Worm (Caenorhabditis elegans): ENCODE data around the gene gst-12.
A peak's percentile ranks its signal among the peaks of the same experiment; 100 is the strongest.
"Not testable (repeated sequence)": the region's sequence is repeated elsewhere in the genome, so short reads cannot be mapped to it uniquely, and the experiment has no call there.

gst-12 gene

DNA sequence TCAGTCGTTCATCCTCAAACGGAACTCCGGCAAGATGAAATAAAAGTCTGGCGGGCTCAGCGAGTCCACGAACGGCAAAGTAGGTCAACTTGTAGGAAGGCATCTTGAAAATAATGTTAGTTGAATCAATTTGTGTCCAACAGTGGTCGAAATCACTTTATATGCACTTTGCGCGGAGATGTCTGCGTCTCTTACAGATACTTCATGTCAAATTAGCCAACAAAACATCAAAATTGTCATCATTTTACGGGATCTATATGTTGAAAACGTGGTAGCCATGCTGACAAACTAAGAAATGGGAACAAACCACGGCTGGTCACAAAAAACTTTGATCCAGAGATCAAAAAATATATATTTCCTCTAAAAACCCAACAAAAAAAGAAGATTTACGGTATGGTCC lies at the start of gene gst-12:
TSS of gene gst-12 (minus strand) at position 254 of the 400 bp plus-strand sequence.
- TF ChIP-seq T07F8.4 (tag; optimal IDR thresholded peaks at IDR 0.05) (no peak), nfya-2 (GFP tag; IDR thresholded peaks at IDR 0.05) (no peak), atf-7 (tag; optimal IDR thresholded peaks at IDR 0.05) (no peak)

DNA sequence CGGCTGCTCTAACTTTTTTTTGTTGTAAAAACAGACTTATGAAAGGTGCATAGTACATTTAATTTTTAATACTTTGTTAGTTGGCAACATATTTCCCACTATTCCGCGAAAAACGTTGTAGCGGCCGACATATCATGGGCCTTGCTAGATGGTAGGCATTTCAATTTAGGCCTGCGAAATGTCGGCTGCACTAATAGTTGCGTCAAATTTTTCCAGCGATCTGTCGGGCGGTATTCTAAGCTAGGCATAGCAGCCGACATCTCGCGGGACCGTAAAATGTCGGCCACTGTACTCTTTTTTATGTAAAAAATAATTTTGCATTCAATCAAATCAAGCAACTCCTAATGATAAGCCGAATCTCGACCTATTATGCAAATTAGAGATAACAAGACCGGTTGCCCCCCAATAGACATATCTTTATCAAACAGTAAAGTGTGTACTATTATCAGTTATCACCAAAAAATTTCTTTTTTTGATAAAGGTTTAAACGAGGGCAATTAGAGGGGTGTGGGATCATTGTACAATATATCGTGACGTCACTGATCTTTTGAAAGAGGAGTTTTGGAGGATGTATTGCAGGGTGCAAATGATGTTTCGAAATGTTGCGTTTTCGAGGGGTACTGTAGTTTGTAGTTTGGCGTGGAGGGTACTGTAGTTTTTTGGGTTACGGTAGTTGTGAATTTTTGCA lies 47.3 kb upstream of the gst-12 start:
- TF ChIP-seq nhr-80 (tag; optimal IDR thresholded peaks at IDR 0.05) (peak; percentile 59), cebp-1 (GFP tag; IDR thresholded peaks at IDR 0.05) (no peak), cebp-1 (tag; optimal IDR thresholded peaks at IDR 0.05) (peak; percentile 21), fkh-3 (tag; optimal IDR thresholded peaks at IDR 0.05) (no peak), ztf-18 (tag; optimal IDR thresholded peaks at IDR 0.05) (no peak), F57C9.4 (tag; optimal IDR thresholded peaks at IDR 0.05) (no peak), hrde-1 (tag; optimal IDR thresholded peaks at IDR 0.05; ENCODE audit: borderline replicate concordance) (no peak), snpc-4 (GFP tag; optimal IDR thresholded peaks at IDR 0.05) (no peak), snpc-4 (tag; optimal IDR thresholded peaks at IDR 0.05) (peak; percentile 35 to 75 (median 62))

DNA sequence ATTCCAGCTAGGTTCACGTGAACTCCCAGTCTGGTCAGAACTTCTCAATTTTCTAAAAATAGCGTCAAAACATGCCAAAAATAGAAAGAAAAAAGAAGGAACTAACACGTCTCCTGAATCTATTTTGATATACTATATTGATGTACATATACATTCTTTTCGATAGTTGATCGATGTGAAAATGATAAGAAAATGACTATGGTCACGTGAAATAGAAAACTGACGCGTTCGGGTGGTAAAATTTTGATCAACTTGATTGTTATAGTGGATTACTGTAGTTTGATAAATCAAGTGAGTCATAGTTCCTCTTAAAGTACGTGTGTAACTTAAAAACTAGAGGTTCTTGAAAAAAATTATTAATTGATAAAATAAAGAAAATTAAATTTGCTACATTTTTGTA lies 46.6 kb upstream of the gst-12 start:
- no peak for TF ChIP-seq lir-1 (GFP tag; conservative IDR thresholded peaks at IDR 0.05)
- peak; percentile 43 for TF ChIP-seq nhr-80 (tag; optimal IDR thresholded peaks at IDR 0.05)
- TF ChIP-seq egl-44 (GFP tag; IDR thresholded peaks at IDR 0.05), result no peak
- TF ChIP-seq T26A5.8 (tag; optimal IDR thresholded peaks at IDR 0.05), result no peak
- peak; percentile 19 for TF ChIP-seq lin-40 (tag; optimal IDR thresholded peaks at IDR 0.05)

DNA sequence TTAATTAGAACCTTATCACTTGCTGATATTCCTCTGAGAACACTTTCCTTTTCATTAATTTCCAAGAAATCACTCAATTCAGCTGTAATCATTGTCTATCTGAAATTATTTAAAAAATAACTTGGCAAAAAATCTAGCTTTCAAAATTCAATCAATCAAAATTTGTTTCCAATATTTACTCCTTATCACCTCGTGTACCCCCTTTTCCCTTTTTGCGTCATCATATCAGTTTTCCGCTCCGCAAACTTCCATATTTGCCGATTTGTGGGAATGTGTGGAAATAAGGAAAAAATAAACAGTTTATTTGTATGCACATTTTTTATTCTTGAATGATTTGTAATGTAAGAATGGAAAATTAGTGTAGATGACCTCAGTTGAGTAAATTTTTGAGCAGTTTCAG lies 44.1 kb upstream of the gst-12 start, which contains the start of gene C31C9.6:
TSS of gene C31C9.6 (minus strand) at position 101 of the 400 bp plus-strand sequence.
- not testable (repeated sequence) for TF ChIP-seq T26A5.8, sdz-38, chd-7 (tag; optimal IDR thresholded peaks at IDR 0.05)

DNA sequence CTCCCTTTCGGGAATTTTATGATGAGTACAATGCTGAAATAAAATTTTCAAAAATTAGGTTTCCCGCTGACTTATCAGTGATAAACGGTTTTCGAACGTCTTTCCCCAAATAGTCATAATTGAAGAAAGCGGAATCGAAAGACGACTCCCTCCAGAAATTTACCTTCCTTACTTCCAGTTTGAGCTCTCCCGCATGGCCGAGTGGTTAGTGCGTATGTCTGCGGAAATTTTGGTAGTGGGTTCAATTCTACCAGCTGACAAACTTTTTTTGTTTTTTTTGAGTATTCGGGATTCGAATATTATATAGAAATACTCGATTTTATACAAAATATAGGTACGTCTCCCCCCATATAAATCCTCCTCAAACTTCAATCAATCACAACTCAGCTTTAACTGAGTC lies 40.6 kb upstream of the gst-12 start:
- TF ChIP-seq rpc-1 (optimal IDR thresholded peaks at IDR 0.05), result peak; percentile 22
- peak; percentile 63 for TF ChIP-seq rpc-1 (tag; optimal IDR thresholded peaks at IDR 0.05)
- TF ChIP-seq egrh-3 (GFP tag; IDR thresholded peaks at IDR 0.05), result 0 out of 2 replicates have a peak, but pooled peaks have one; percentile 13
- TF ChIP-seq nfyb-1 (GFP tag; IDR thresholded peaks at IDR 0.05), result peak; percentile 73
- TF ChIP-seq B0261.1 (tag; optimal IDR thresholded peaks at IDR 0.05), result peak; percentile 50
- TF ChIP-seq attf-6 (GFP tag; IDR thresholded peaks at IDR 0.05), result 0 out of 2 replicates have a peak, but pooled peaks have one; percentile 29
- TF ChIP-seq cebp-2 (GFP tag; IDR thresholded peaks at IDR 0.05), result 0 out of 2 replicates have a peak, but pooled peaks have one; percentile 64
- TF ChIP-seq pbrm-1 (GFP tag; IDR thresholded peaks at IDR 0.05), result peak; percentile 39; the same call in 1 of the 2 replicates
- peak; percentile 57 for TF ChIP-seq dox-1 (GFP tag; IDR thresholded peaks at IDR 0.05)
- TF ChIP-seq madf-6 (GFP tag; IDR thresholded peaks at IDR 0.05), result peak; percentile 32; the same call in 1 of the 2 replicates
- TF ChIP-seq tbp1 (GFP tag; optimal IDR thresholded peaks at IDR 0.05), result peak; percentile 83
- peak; percentile 71; the same call in 1 of the 2 replicates for TF ChIP-seq ztf-25 (GFP tag; IDR thresholded peaks at IDR 0.05)
- peak; percentile 96 for TF ChIP-seq lin-26 (GFP tag; IDR thresholded peaks at IDR 0.05)
- TF ChIP-seq D2030.7 (GFP tag; IDR thresholded peaks at IDR 0.05), result peak; percentile 64
- peak; percentile 56 for TF ChIP-seq hmg-1.2 (GFP tag; IDR thresholded peaks at IDR 0.05)
